Fruit fly (Drosophila melanogaster) whole organism, embryonic: ENCODE data around the gene Ror.

Source experiments
- Asciz ChIP-seq: fragments of 200-800 bp; sonication (Bioruptor generic); optimal IDR thresholded peaks from 2 replicates; lab custom pipeline; 2017; ENCODE audit warnings: missing biosample characterization, mild to moderate bottlenecking, missing genetic modification characterization, missing genetic modification reagents
- Awh ChIP-seq: fragments of 200-800 bp; sonication (Bioruptor generic); IDR thresholded peaks from 2 replicates; pipeline ENCODE4, ENCODE4 v1.3.6; 2022; ENCODE audit warnings: missing biosample characterization, missing genetic modification characterization
- Bgb ChIP-seq: fragments of 200-800 bp; sonication (Bioruptor generic); IDR thresholded peaks from 2 replicates; pipeline ENCODE4 v1.3.6; 2022; ENCODE audit warnings: missing biosample characterization, missing genetic modification characterization; ENCODE audit not compliant: partially characterized antibody
- CG11398 ChIP-seq: fragments of 200-800 bp; sonication (Bioruptor generic); optimal IDR thresholded peaks from 2 replicates; lab custom pipeline; 2016; ENCODE audit warnings: missing biosample characterization, missing genetic modification characterization
- CG11723 ChIP-seq: fragments of 200-800 bp; sonication (Bioruptor generic); optimal IDR thresholded peaks from 2 replicates; lab custom pipeline; 2017; ENCODE audit warnings: missing biosample characterization, mild to moderate bottlenecking, missing genetic modification characterization
- CG12071 ChIP-seq: fragments of 200-800 bp; sonication (Bioruptor generic); optimal IDR thresholded peaks from 3 replicates; lab custom pipeline; 2018; ENCODE audit warnings: missing biosample characterization, mild to moderate bottlenecking, missing genetic modification characterization
- CG12219 ChIP-seq: fragments of 200-800 bp; sonication (Bioruptor generic); optimal IDR thresholded peaks from 3 replicates; lab custom pipeline; 2018; ENCODE audit warnings: missing biosample characterization, mild to moderate bottlenecking, missing genetic modification characterization
- CG12299 ChIP-seq: fragments of 200-800 bp; sonication (Bioruptor generic); optimal IDR thresholded peaks from 2 replicates; lab custom pipeline; 2018; ENCODE audit warnings: missing biosample characterization, mild to moderate bottlenecking, missing genetic modification characterization
- CG14441 ChIP-seq: fragments of 200-800 bp; sonication (Bioruptor generic); IDR thresholded peaks from 2 replicates; pipeline ENCODE4 v1.3.6; 2022; ENCODE audit warnings: missing biosample characterization, missing genetic modification characterization
- CG14667 ChIP-seq: fragments of 200-800 bp; sonication (Bioruptor generic); IDR thresholded peaks from 2 replicates; pipeline ENCODE4 v1.3.6; 2022; ENCODE audit warnings: missing biosample characterization, missing genetic modification characterization
- CG14965 ChIP-seq: fragments of 200-800 bp; sonication (Bioruptor generic); optimal IDR thresholded peaks from 2 replicates; lab custom pipeline; 2016; ENCODE audit warnings: missing biosample characterization, missing genetic modification characterization, borderline replicate concordance
- CG1603 ChIP-seq: fragments of 200-800 bp; sonication (Bioruptor generic); optimal IDR thresholded peaks from 2 replicates; lab custom pipeline; 2019; ENCODE audit warnings: missing biosample characterization, mild to moderate bottlenecking, missing genetic modification characterization, moderate library complexity
- CG18764 ChIP-seq: fragments of 200-800 bp; sonication (Bioruptor generic); optimal IDR thresholded peaks from 3 replicates; lab custom pipeline; 2016; ENCODE audit warnings: missing biosample characterization, missing genetic modification characterization
- CG2116 ChIP-seq: fragments of 200-800 bp; sonication (Bioruptor generic); optimal IDR thresholded peaks from 3 replicates; lab custom pipeline; 2018; ENCODE audit warnings: missing biosample characterization, mild to moderate bottlenecking, missing genetic modification characterization
- CG2678 ChIP-seq: fragments of 200-800 bp; sonication (Bioruptor generic); optimal IDR thresholded peaks from 3 replicates; lab custom pipeline; 2019; ENCODE audit warnings: missing biosample characterization, mild to moderate bottlenecking, missing genetic modification characterization, moderate library complexity
- CG34224 ChIP-seq: fragments of 200-800 bp; sonication (Bioruptor generic); IDR thresholded peaks from 3 replicates; pipeline ENCODE4 v1.3.6; 2022; ENCODE audit warnings: missing biosample characterization, missing genetic modification characterization; ENCODE audit not compliant: partially characterized antibody
- CG4730 ChIP-seq: fragments of 200-800 bp; sonication (Bioruptor generic); IDR thresholded peaks from 2 replicates; pipeline ENCODE4 v1.3.6; 2022; ENCODE audit warnings: missing biosample characterization, missing genetic modification characterization
- CG6791 ChIP-seq: fragments of 200-800 bp; sonication (Bioruptor generic); IDR thresholded peaks from 3 replicates; pipeline ENCODE4 v1.3.6; 2022; ENCODE audit warnings: missing biosample characterization, missing genetic modification characterization; ENCODE audit not compliant: partially characterized antibody
- CG7556 ChIP-seq: fragments of 200-800 bp; sonication (Bioruptor generic); optimal IDR thresholded peaks from 2 replicates; lab custom pipeline; 2017; ENCODE audit warnings: missing biosample characterization, mild to moderate bottlenecking, missing genetic modification characterization
- Fer1 ChIP-seq: fragments of 200-800 bp; sonication (Bioruptor generic); optimal IDR thresholded peaks from 2 replicates; lab custom pipeline; 2017; ENCODE audit warnings: missing biosample characterization, mild to moderate bottlenecking, missing genetic modification characterization
- H2.0 ChIP-seq: fragments of 200-800 bp; sonication (Bioruptor generic); IDR thresholded peaks from 2 replicates; pipeline ENCODE4 v1.3.6; 2022; ENCODE audit warnings: missing biosample characterization, missing genetic modification characterization
- HLH4C ChIP-seq: fragments of 200-800 bp; sonication (Bioruptor generic); IDR thresholded peaks from 3 replicates; pipeline ENCODE4 v1.3.6; 2022; ENCODE audit warnings: missing biosample characterization, missing genetic modification characterization; ENCODE audit not compliant: partially characterized antibody
- HmgZ ChIP-seq: fragments of 200-800 bp; sonication (Bioruptor generic); optimal IDR thresholded peaks from 2 replicates; lab custom pipeline; 2018; ENCODE audit warnings: missing biosample characterization, mild to moderate bottlenecking, missing genetic modification characterization
- MESR4 ChIP-seq: fragments of 200-800 bp; sonication (Bioruptor generic); optimal IDR thresholded peaks from 2 replicates; lab custom pipeline; 2018; ENCODE audit warnings: missing biosample characterization, mild to moderate bottlenecking, missing genetic modification characterization, moderate library complexity
- MTF-1 ChIP-seq: fragments of 200-800 bp; sonication (Bioruptor generic); optimal IDR thresholded peaks from 2 replicates; lab custom pipeline; 2018; ENCODE audit warnings: missing biosample characterization, mild to moderate bottlenecking, missing genetic modification characterization, borderline replicate concordance
- NC2α ChIP-seq: fragments of 200-800 bp; sonication (Bioruptor generic); optimal IDR thresholded peaks from 2 replicates; lab custom pipeline; 2016; ENCODE audit warnings: missing biosample characterization, missing genetic modification characterization
- NfI ChIP-seq: fragments of 200-800 bp; sonication (Bioruptor generic); optimal IDR thresholded peaks from 3 replicates; lab custom pipeline; 2018; ENCODE audit warnings: missing biosample characterization, mild to moderate bottlenecking, missing genetic modification characterization, moderate library complexity
- Pdp1 ChIP-seq, 2 experiments: fragments of 200-800 bp; sonication (Bioruptor generic); optimal IDR thresholded peaks; 3 replicates each; lab custom pipeline; 2016; ENCODE audit warnings: missing biosample characterization in 2 of 2, missing genetic modification characterization in 2 of 2, mild to moderate bottlenecking in 1 of 2, moderate library complexity in 1 of 2
- Sin3A ChIP-seq: fragments of >200 bp; optimal IDR thresholded peaks from 2 replicates; lab custom pipeline; 2018
- Xrp1 ChIP-seq: fragments of 200-800 bp; sonication (Bioruptor generic); IDR thresholded peaks from 2 replicates; pipeline ENCODE4 v1.3.6; 2022; ENCODE audit warnings: missing biosample characterization, missing genetic modification characterization
- ab ChIP-seq: fragments of 200-800 bp; sonication (Bioruptor generic); optimal IDR thresholded peaks from 2 replicates; lab custom pipeline; 2016; ENCODE audit warnings: missing biosample characterization, missing genetic modification characterization
- caup ChIP-seq: fragments of 200-800 bp; sonication (Bioruptor generic); optimal IDR thresholded peaks from 3 replicates; lab custom pipeline; 2017; ENCODE audit warnings: missing biosample characterization, mild to moderate bottlenecking, missing genetic modification characterization, moderate library complexity; ENCODE audit not compliant: severe bottlenecking
- dmrt11E ChIP-seq: fragments of 200-800 bp; sonication (Bioruptor generic); optimal IDR thresholded peaks from 3 replicates; lab custom pipeline; 2018; ENCODE audit warnings: missing biosample characterization, mild to moderate bottlenecking, missing genetic modification characterization, moderate library complexity
- eve ChIP-seq, 2 experiments: fragments of >200 bp; optimal IDR thresholded peaks; 2 replicates each; lab custom pipeline; 2017; ENCODE audit warnings: missing biosample characterization in 2 of 2, missing genetic modification characterization in 2 of 2
- exex ChIP-seq: fragments of 200-800 bp; sonication (Bioruptor generic); optimal IDR thresholded peaks from 4 replicates; lab custom pipeline; 2018; ENCODE audit warnings: missing biosample characterization, mild to moderate bottlenecking, missing genetic modification characterization, moderate library complexity
- fd64A ChIP-seq: fragments of 200-800 bp; sonication (Bioruptor generic); optimal IDR thresholded peaks from 3 replicates; lab custom pipeline; 2018; ENCODE audit warnings: missing biosample characterization, mild to moderate bottlenecking, missing genetic modification characterization
- gcm ChIP-seq: fragments of 200-800 bp; sonication (Bioruptor generic); optimal IDR thresholded peaks from 2 replicates; lab custom pipeline; 2019; ENCODE audit warnings: missing biosample characterization, mild to moderate bottlenecking, missing genetic modification characterization, moderate library complexity
- gem ChIP-seq: fragments of 200-800 bp; sonication (Bioruptor generic); optimal IDR thresholded peaks from 2 replicates; lab custom pipeline; 2019; ENCODE audit warnings: missing biosample characterization, mild to moderate bottlenecking, missing genetic modification characterization, moderate library complexity
- h ChIP-seq: fragments of >200 bp; optimal IDR thresholded peaks from 2 replicates; lab custom pipeline; 2017
- jigr1 ChIP-seq: fragments of 200-800 bp; sonication (Bioruptor generic); IDR thresholded peaks from 3 replicates; pipeline ENCODE4 v1.3.6; 2022; ENCODE audit warnings: missing biosample characterization, missing genetic modification characterization
- lilli ChIP-seq: fragments of 200-800 bp; sonication (Bioruptor generic); optimal IDR thresholded peaks from 3 replicates; lab custom pipeline; 2016; ENCODE audit warnings: missing biosample characterization, missing genetic modification characterization
- pfk ChIP-seq: fragments of 200-800 bp; sonication (Bioruptor generic); optimal IDR thresholded peaks from 2 replicates; lab custom pipeline; 2018; ENCODE audit warnings: missing biosample characterization, mild to moderate bottlenecking, missing genetic modification characterization, moderate library complexity
- phol ChIP-seq: fragments of 200-800 bp; sonication (Bioruptor generic); optimal IDR thresholded peaks from 3 replicates; lab custom pipeline; 2018; ENCODE audit warnings: missing biosample characterization, mild to moderate bottlenecking, missing genetic modification characterization, moderate library complexity
- row ChIP-seq: fragments of 200-800 bp; sonication (Bioruptor generic); IDR thresholded peaks from 3 replicates; pipeline ENCODE4 v1.3.6; 2022; ENCODE audit warnings: missing biosample characterization, missing genetic modification characterization
- salm ChIP-seq: fragments of 200-800 bp; sonication (Bioruptor generic); optimal IDR thresholded peaks from 2 replicates; lab custom pipeline; 2018; ENCODE audit warnings: missing biosample characterization, mild to moderate bottlenecking, missing genetic modification characterization
- sug ChIP-seq: fragments of 200-800 bp; optimal IDR thresholded peaks from 2 replicates; lab custom pipeline; 2019; ENCODE audit warnings: missing biosample characterization, mild to moderate bottlenecking, missing genetic modification characterization, moderate library complexity
- tgo ChIP-seq: fragments of 200-800 bp; sonication (Bioruptor generic); IDR thresholded peaks from 3 replicates; pipeline ENCODE4 v1.3.6; 2022; ENCODE audit warnings: missing biosample characterization, missing genetic modification characterization
- vnd ChIP-seq: fragments of 200-800 bp; sonication (Bioruptor generic); IDR thresholded peaks from 3 replicates; pipeline ENCODE4 v1.3.6; 2022; ENCODE audit warnings: missing biosample characterization, missing genetic modification characterization; ENCODE audit not compliant: partially characterized antibody
- zen ChIP-seq: fragments of 200-800 bp; sonication (Bioruptor generic); optimal IDR thresholded peaks from 3 replicates; lab custom pipeline; 2018; ENCODE audit warnings: missing biosample characterization, mild to moderate bottlenecking, missing genetic modification characterization, moderate library complexity

Ror gene

dm6 chr2L:10237725-10238446, 13.8 kb upstream of the Ror start, which contains the start of gene mthl15 (continued):
- TF ChIP-seq lilli (GFP tag; lab: Kevin White, UChicago) (no peak), CG34224 (GFP tag; lab: Robert Waterston, UW) (no peak), salm (tag; lab: Kevin White, UChicago) (peak; percentile 29), CG11398 (no peak), gcm (GFP tag; lab: Kevin White, UChicago) (peak; percentile 21), CG6791 (no peak), eve (GFP tag; optimal IDR thresholded peaks at IDR 0.05; lab: Kevin White, UChicago) (peak in 1 of 2 experiments; percentile 62), sug (peak; percentile 94), H2.0 (GFP tag; lab: Robert Waterston, UW) (no peak), CG7556 (GFP tag; lab: Kevin White, UChicago) (no peak), row (GFP tag; lab: Robert Waterston, UW) (0 out of 3 replicates have a peak, but pooled peaks have one; percentile 11), CG2678 (tag; lab: Kevin White, UChicago) (no peak), HLH4C (0 out of 3 replicates have a peak, but pooled peaks have one; percentile 39), zen (peak; percentile 32), jigr1 (GFP tag; lab: Robert Waterston, UW) (no peak), Pdp1 (GFP tag; optimal IDR thresholded peaks at IDR 0.05; lab: Kevin White, UChicago) (peak in 1 of 2 experiments; percentile 75), CG1603 (peak; percentile 63), gem (no peak), CG2116 (GFP tag; lab: Kevin White, UChicago) (no peak), HmgZ (tag; lab: Kevin White, UChicago) (peak; percentile 54), CG12299 (tag; lab: Kevin White, UChicago) (peak; percentile 5), phol (tag; lab: Kevin White, UChicago) (no peak), Xrp1 (no peak), vnd (GFP tag; lab: Robert Waterston, UW) (no peak), NfI (GFP tag; lab: Kevin White, UChicago) (no peak), ab (no peak), CG4730 (GFP tag; lab: Robert Waterston, UW) (no peak), CG14667 (GFP tag; lab: Robert Waterston, UW) (no peak), dmrt11E (tag; lab: Kevin White, UChicago) (peak; percentile 34), exex (tag; lab: Kevin White, UChicago) (peak; percentile 95), CG11723 (GFP tag; lab: Kevin White, UChicago) (peak; percentile 19), CG12219 (peak; percentile 31), caup (no peak), fd64A (GFP tag; lab: Kevin White, UChicago) (peak; percentile 51), MTF-1 (GFP tag; lab: Kevin White, UChicago) (no peak), NC2α (GFP tag; lab: Kevin White, UChicago) (peak; percentile 22), CG18764 (GFP tag; lab: Kevin White, UChicago) (no peak), CG14965 (GFP tag; lab: Kevin White, UChicago) (no peak), pfk (GFP tag; lab: Kevin White, UChicago) (no peak), CG14441 (GFP tag; lab: Robert Waterston, UW) (no peak), Sin3A (lab: Kevin White, UChicago) (no peak), tgo (GFP tag; lab: Robert Waterston, UW) (no peak), Fer1 (GFP tag; lab: Kevin White, UChicago) (peak; percentile 19), Asciz (GFP tag; lab: Kevin White, UChicago) (peak; percentile 5), Awh (GFP tag; lab: Robert Waterston, UW) (no peak), Bgb (GFP tag; lab: Robert Waterston, UW) (no peak), MESR4 (GFP tag; lab: Kevin White, UChicago) (no peak), CG12071 (GFP tag; lab: Kevin White, UChicago) (no peak), h (lab: Kevin White, UChicago) (no peak)
